Fruit fly (Drosophila melanogaster) whole organism, prepupa: ENCODE data around the gene insv.

Experiments
- Blimp-1 ChIP-seq: fragments of 200-800 bp; sonication (Bioruptor generic); optimal IDR thresholded peaks from 3 replicates; lab custom pipeline; 2017; ENCODE audit warnings: missing biosample characterization, missing genetic modification characterization, mild to moderate bottlenecking, moderate library complexity, missing genetic modification reagents
- CG10631 ChIP-seq: fragments of 200-800 bp; sonication (Bioruptor generic); optimal IDR thresholded peaks from 2 replicates; lab custom pipeline; 2016; ENCODE audit warnings: missing biosample characterization, missing genetic modification characterization
- CG11294 ChIP-seq: fragments of 200-800 bp; sonication (Bioruptor generic); IDR thresholded peaks from 2 replicates; pipeline ENCODE4 v1.3.6; 2022; ENCODE audit warnings: missing biosample characterization, missing genetic modification characterization
- CG11762 ChIP-seq: fragments of 200-800 bp; sonication (Bioruptor generic); optimal IDR thresholded peaks from 3 replicates; lab custom pipeline; 2016; ENCODE audit warnings: missing biosample characterization, missing genetic modification characterization; ENCODE audit not compliant: insufficient read depth
- CG15336 ChIP-seq: fragments of 200-800 bp; sonication (Bioruptor generic); IDR thresholded peaks from 2 replicates; pipeline ENCODE4 v1.3.6; 2022; ENCODE audit warnings: missing biosample characterization, missing genetic modification characterization
- CG16779 ChIP-seq: fragments of 200-800 bp; sonication (Bioruptor generic); optimal IDR thresholded peaks from 3 replicates; lab custom pipeline; 2017; ENCODE audit warnings: missing biosample characterization, mild to moderate bottlenecking, missing genetic modification characterization
- CG31627 ChIP-seq: fragments of 200-800 bp; sonication (Bioruptor generic); optimal IDR thresholded peaks from 3 replicates; lab custom pipeline; 2016; ENCODE audit warnings: missing biosample characterization, missing genetic modification characterization
- CG32006 ChIP-seq: fragments of 200-800 bp; sonication (Bioruptor generic); optimal IDR thresholded peaks from 3 replicates; lab custom pipeline; 2017; ENCODE audit warnings: missing biosample characterization, mild to moderate bottlenecking, missing genetic modification characterization
- CG34406 ChIP-seq: fragments of 200-800 bp; sonication (Bioruptor generic); optimal IDR thresholded peaks from 3 replicates; lab custom pipeline; 2016; ENCODE audit warnings: missing biosample characterization, missing genetic modification characterization
- CG6163 ChIP-seq: fragments of 200-800 bp; sonication (Bioruptor generic); IDR thresholded peaks from 3 replicates; pipeline ENCODE4 v1.3.6; 2022; ENCODE audit warnings: missing biosample characterization, missing genetic modification characterization
- CG6276 ChIP-seq: fragments of 200-800 bp; sonication (Bioruptor generic); optimal IDR thresholded peaks from 2 replicates; lab custom pipeline; 2017; ENCODE audit warnings: missing biosample characterization, mild to moderate bottlenecking, missing genetic modification characterization
- CG6792 ChIP-seq: fragments of 200-800 bp; sonication (Bioruptor generic); optimal IDR thresholded peaks from 3 replicates; lab custom pipeline; 2016; ENCODE audit warnings: missing biosample characterization, missing genetic modification characterization
- CG6808 ChIP-seq: fragments of 200-800 bp; sonication (Bioruptor generic); optimal IDR thresholded peaks from 3 replicates; lab custom pipeline; 2017; ENCODE audit warnings: missing biosample characterization, missing genetic modification characterization, mild to moderate bottlenecking, moderate library complexity, missing genetic modification reagents
- CG6854 ChIP-seq: fragments of 200-800 bp; sonication (Bioruptor generic); optimal IDR thresholded peaks from 2 replicates; lab custom pipeline; 2017; ENCODE audit warnings: missing biosample characterization, mild to moderate bottlenecking, missing genetic modification characterization
- CG7368 ChIP-seq: fragments of 200-800 bp; sonication (Bioruptor generic); optimal IDR thresholded peaks from 3 replicates; lab custom pipeline; 2016; ENCODE audit warnings: missing biosample characterization, missing genetic modification characterization
- CG8119 ChIP-seq: fragments of 200-800 bp; sonication (Bioruptor generic); IDR thresholded peaks from 3 replicates; pipeline ENCODE4 v1.3.6; 2022; ENCODE audit warnings: missing biosample characterization, missing genetic modification characterization
- CG8319 ChIP-seq: fragments of 200-800 bp; sonication (Bioruptor generic); optimal IDR thresholded peaks from 3 replicates; lab custom pipeline; 2016; ENCODE audit warnings: missing biosample characterization, missing genetic modification characterization
- CG8632 ChIP-seq: fragments of 200-800 bp; sonication (Bioruptor generic); optimal IDR thresholded peaks from 3 replicates; lab custom pipeline; 2016; ENCODE audit warnings: missing biosample characterization, missing genetic modification characterization
- Eip75B ChIP-seq: fragments of 200-800 bp; sonication (Bioruptor generic); optimal IDR thresholded peaks from 3 replicates; lab custom pipeline; 2016; ENCODE audit warnings: missing biosample characterization, missing genetic modification characterization
- Eip93F ChIP-seq: fragments of 200-800 bp; sonication (Bioruptor generic); optimal IDR thresholded peaks from 2 replicates; lab custom pipeline; 2016; ENCODE audit warnings: missing biosample characterization, mild to moderate bottlenecking, missing genetic modification characterization
- Ets21C ChIP-seq: fragments of 200-800 bp; sonication (Bioruptor generic); optimal IDR thresholded peaks from 3 replicates; lab custom pipeline; 2016; ENCODE audit warnings: missing biosample characterization, missing genetic modification characterization
- Ets96B ChIP-seq: fragments of 200-800 bp; optimal IDR thresholded peaks from 2 replicates; lab custom pipeline; 2019; ENCODE audit warnings: missing biosample characterization, mild to moderate bottlenecking, missing genetic modification characterization, moderate library complexity
- Gug ChIP-seq: fragments of 200-800 bp; sonication (Bioruptor generic); IDR thresholded peaks from 2 replicates; pipeline ENCODE4 v1.3.6; 2022; ENCODE audit warnings: missing biosample characterization, missing genetic modification characterization
- Hr39 ChIP-seq: fragments of 200-800 bp; sonication (Bioruptor generic); optimal IDR thresholded peaks from 2 replicates; lab custom pipeline; 2016; ENCODE audit warnings: missing biosample characterization, missing genetic modification characterization
- Hr4 ChIP-seq: fragments of 200-800 bp; sonication (Bioruptor generic); optimal IDR thresholded peaks from 3 replicates; lab custom pipeline; 2016; ENCODE audit warnings: missing biosample characterization, missing genetic modification characterization
- OdsH ChIP-seq: fragments of 200-800 bp; sonication (Bioruptor generic); optimal IDR thresholded peaks from 3 replicates; lab custom pipeline; 2016; ENCODE audit warnings: missing biosample characterization, missing genetic modification characterization
- Smox ChIP-seq: fragments of 200-800 bp; sonication (Bioruptor generic); optimal IDR thresholded peaks from 3 replicates; lab custom pipeline; 2016; ENCODE audit warnings: missing biosample characterization, missing genetic modification characterization
- Sox102F ChIP-seq: fragments of 200-800 bp; sonication (Bioruptor generic); optimal IDR thresholded peaks from 2 replicates; lab custom pipeline; 2016; ENCODE audit warnings: missing biosample characterization, mild to moderate bottlenecking, missing genetic modification characterization
- Sox14 ChIP-seq: fragments of 200-800 bp; sonication (Bioruptor generic); optimal IDR thresholded peaks from 3 replicates; lab custom pipeline; 2016; ENCODE audit warnings: missing biosample characterization, missing genetic modification characterization
- Sox15 ChIP-seq: fragments of 200-800 bp; sonication (Bioruptor generic); optimal IDR thresholded peaks from 3 replicates; lab custom pipeline; 2016; ENCODE audit warnings: missing biosample characterization, missing genetic modification characterization
- acj6 ChIP-seq: fragments of 200-800 bp; sonication (Bioruptor generic); optimal IDR thresholded peaks from 3 replicates; lab custom pipeline; 2016; ENCODE audit warnings: missing biosample characterization, missing genetic modification characterization
- dac ChIP-seq: fragments of 200-800 bp; sonication (Bioruptor generic); optimal IDR thresholded peaks from 2 replicates; lab custom pipeline; 2017; ENCODE audit warnings: missing biosample characterization, mild to moderate bottlenecking, missing genetic modification characterization
- eg ChIP-seq: fragments of 200-800 bp; sonication (Bioruptor generic); IDR thresholded peaks from 3 replicates; pipeline ENCODE4 v1.3.6; 2022; ENCODE audit warnings: missing biosample characterization, missing genetic modification characterization
- esn ChIP-seq: fragments of 200-800 bp; sonication (Bioruptor generic); optimal IDR thresholded peaks from 2 replicates; lab custom pipeline; 2016; ENCODE audit warnings: missing biosample characterization, mild to moderate bottlenecking, missing genetic modification characterization, moderate library complexity
- fd59A ChIP-seq: fragments of 200-800 bp; sonication (Bioruptor generic); optimal IDR thresholded peaks from 2 replicates; lab custom pipeline; 2017; ENCODE audit warnings: missing biosample characterization, mild to moderate bottlenecking, missing genetic modification characterization, missing genetic modification reagents
- fd85E ChIP-seq: fragments of 200-800 bp; sonication (Bioruptor generic); optimal IDR thresholded peaks from 3 replicates; lab custom pipeline; 2016; ENCODE audit warnings: missing biosample characterization, missing genetic modification characterization
- net ChIP-seq: fragments of 200-800 bp; sonication (Bioruptor generic); optimal IDR thresholded peaks from 3 replicates; lab custom pipeline; 2016; ENCODE audit warnings: missing biosample characterization, missing genetic modification characterization
- pdm3 ChIP-seq: fragments of 200-800 bp; sonication (Bioruptor generic); optimal IDR thresholded peaks from 3 replicates; lab custom pipeline; 2016; ENCODE audit warnings: missing biosample characterization, missing genetic modification characterization
- salr ChIP-seq, 2 experiments: fragments of 200-800 bp; sonication (Bioruptor generic); optimal IDR thresholded peaks; 3 replicates each; lab custom pipeline; 2016 to 2018; ENCODE audit warnings: missing biosample characterization in 2 of 2, missing genetic modification characterization in 2 of 2, mild to moderate bottlenecking in 1 of 2
- spab ChIP-seq: fragments of 200-800 bp; sonication (Bioruptor generic); optimal IDR thresholded peaks from 2 replicates; lab custom pipeline; 2017; ENCODE audit warnings: missing biosample characterization, mild to moderate bottlenecking, missing genetic modification characterization, missing genetic modification reagents
- ss ChIP-seq, 2 experiments: fragments of 200-800 bp; sonication (Bioruptor generic); optimal IDR thresholded peaks; 2 replicates in 1 of 2; 3 replicates in 1 of 2; lab custom pipeline; 2017 to 2018; ENCODE audit warnings: mild to moderate bottlenecking in 2 of 2, missing biosample characterization in 2 of 2, missing genetic modification characterization in 2 of 2, moderate library complexity in 1 of 2
- topi ChIP-seq: fragments of 200-800 bp; sonication (Bioruptor generic); optimal IDR thresholded peaks from 3 replicates; lab custom pipeline; 2016; ENCODE audit warnings: missing biosample characterization, missing genetic modification characterization

The insv gene

DNA sequence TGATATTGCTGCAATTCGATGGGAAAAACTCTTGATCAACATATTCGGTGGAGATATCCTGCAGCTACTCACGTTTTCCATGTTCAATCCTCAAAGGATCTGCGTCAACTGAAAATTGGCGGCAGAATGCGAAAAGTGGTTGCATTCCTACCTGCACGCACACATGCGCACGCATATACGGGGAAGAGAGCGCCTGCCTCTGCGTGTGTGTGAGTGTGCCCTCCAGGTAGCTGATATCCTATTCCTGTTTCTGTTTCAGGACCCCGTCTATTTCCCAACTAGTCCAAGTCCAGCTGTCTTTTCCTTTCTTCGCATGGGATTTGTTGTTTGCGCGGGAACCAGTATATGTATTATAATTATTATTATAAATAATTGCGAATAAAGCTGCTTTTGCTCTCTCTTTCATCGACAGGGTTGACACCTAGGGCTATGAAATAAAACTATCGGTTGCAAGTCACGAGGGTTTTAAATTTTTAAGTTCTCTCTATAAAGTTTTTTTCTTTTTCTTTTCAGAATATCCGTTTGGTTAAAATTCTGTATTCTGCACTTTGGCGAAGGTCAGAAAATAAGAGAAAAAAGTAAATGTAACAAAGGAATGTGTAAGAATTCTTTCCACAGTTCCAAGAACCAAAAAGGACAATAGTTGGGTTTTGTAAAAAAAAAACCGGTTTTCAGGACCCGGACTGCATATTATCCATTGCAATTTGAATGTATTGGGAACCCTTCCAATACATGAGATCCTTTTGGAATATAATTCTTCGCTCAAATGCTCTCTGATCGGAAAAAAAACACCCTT lies at the start of gene insv:
Gene insv, minus strand, starts transcription at position 433 of the 796 bp plus-strand sequence.
- TF ChIP-seq esn (GFP tag; lab: Kevin White, UChicago) (peak; percentile 20), Hr39 (GFP tag; lab: Kevin White, UChicago) (peak; percentile 17), Sox14 (GFP tag; lab: Kevin White, UChicago) (peak; percentile 4), net (GFP tag; lab: Kevin White, UChicago) (no peak), fd85E (GFP tag; lab: Kevin White, UChicago) (no peak)

DNA sequence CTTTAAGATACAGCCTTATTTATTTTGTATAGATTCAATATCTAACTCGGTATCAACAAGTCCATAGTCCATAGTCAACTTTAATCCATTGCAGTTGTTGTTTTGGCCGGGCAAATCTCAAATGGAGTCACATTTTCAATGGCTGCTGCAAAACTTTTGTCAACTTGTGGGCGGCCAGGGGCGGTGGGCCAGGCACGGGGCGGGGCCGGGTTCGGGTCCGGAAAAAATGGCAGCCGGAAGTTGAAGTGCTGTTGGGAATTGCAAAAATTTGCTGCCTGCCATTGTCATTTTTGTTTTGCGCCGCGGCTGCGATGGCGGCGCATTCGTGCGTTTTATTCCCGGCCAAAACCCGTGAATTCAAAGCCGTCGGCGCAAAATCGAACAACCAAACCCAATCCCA lies 47.1 kb upstream of the insv start:
- no peak for TF ChIP-seq CG11294

DNA sequence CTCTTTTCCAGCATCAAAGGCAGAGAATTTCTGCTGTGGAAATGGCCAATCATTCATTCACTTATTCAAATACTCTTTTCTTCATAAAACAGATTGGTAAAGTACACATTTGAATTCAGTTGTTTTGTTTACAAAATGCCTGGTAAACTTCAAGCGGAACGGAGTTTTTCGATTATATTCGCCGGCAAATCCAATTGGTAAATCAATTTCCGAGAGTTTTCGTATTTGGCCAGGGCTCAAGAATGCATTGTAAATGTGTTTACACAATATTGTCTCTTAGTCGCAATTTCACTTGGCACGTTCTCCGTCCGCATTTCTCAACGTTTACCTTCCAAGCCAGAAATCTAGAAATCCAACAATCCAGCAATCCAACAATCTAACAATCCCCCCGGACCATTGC lies 43.1 kb upstream of the insv start, which contains the start of gene CG43403:
Gene CG43403, plus strand, starts transcription at position 301 of the 400 bp plus-strand sequence.
- TF ChIP-seq CG6808 (GFP tag; lab: Kevin White, UChicago) (no peak), fd59A (GFP tag; lab: Kevin White, UChicago) (no peak), Eip93F (no peak)

DNA sequence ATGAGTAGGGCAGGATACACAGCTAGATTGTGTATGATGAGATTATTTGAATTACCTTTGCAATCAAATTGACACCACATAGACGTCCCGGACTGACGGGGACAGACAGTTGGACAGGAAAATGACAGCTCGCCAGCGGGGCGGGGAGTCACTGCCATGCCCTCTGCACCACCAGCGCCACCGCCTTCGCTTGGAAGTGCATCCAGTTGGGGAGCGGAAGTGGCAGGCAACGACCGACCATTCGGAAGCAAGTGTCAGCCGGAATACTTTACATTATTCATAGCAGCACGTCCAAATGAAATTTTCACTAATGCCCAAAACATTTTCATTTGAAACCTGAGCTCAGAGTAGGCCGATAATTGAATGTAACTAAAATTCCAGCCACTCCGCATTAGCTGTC lies 32.9 kb upstream of the insv start, which contains the start of gene CG15395:
Gene CG15395, plus strand, starts transcription at position 301 of the 400 bp plus-strand sequence.
- no peak for TF ChIP-seq CG6854 (GFP tag; lab: Kevin White, UChicago)
- TF ChIP-seq Smox (GFP tag; lab: Kevin White, UChicago): no peak
- TF ChIP-seq fd59A (GFP tag; lab: Kevin White, UChicago): no peak
- TF ChIP-seq Gug (GFP tag; lab: Robert Waterston, UW): no peak
- no peak for TF ChIP-seq ss (GFP tag; optimal IDR thresholded peaks at IDR 0.05; lab: Kevin White, UChicago)
- TF ChIP-seq eg (GFP tag; lab: Robert Waterston, UW): no peak
- TF ChIP-seq Ets96B (tag; lab: Kevin White, UChicago): no peak
- no peak for TF ChIP-seq pdm3 (GFP tag; lab: Kevin White, UChicago)
- TF ChIP-seq CG8119 (GFP tag; lab: Robert Waterston, UW): no peak
- TF ChIP-seq Blimp-1: no peak
- no peak for TF ChIP-seq CG6792 (GFP tag; lab: Kevin White, UChicago)
- no peak for TF ChIP-seq Eip93F
- no peak for TF ChIP-seq Sox15 (GFP tag; lab: Kevin White, UChicago)
- TF ChIP-seq CG10631 (GFP tag; lab: Kevin White, UChicago): no peak
- no peak for TF ChIP-seq dac (GFP tag; lab: Kevin White, UChicago)
- TF ChIP-seq CG34406: no peak
- TF ChIP-seq CG16779 (tag; lab: Kevin White, UChicago): no peak

DNA sequence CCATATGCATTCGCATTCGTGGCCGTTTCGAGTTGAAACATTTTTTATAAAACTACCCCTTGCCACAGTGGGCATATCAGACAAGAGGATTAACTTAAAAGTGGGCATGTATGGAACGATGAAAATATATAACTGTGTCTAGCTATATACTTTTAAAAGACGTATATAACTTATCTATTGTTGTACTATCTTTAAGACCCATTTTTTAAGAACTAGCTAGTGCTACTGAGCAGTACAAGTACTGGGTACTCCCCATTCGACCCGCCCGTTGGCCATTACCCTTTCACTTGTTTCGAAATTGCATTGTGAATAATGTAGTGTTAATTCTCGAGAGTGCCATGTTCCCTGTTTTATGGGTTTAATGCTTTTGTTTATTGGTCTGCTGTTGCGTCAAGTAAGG lies 29.9 kb upstream of the insv start:
- peak; percentile 18 for TF ChIP-seq CG31627
- TF ChIP-seq ss (GFP tag; optimal IDR thresholded peaks at IDR 0.05; lab: Kevin White, UChicago): no peak
- TF ChIP-seq spab (GFP tag; lab: Kevin White, UChicago): no peak
- TF ChIP-seq topi (GFP tag; lab: Kevin White, UChicago): no peak
- TF ChIP-seq net (GFP tag; lab: Kevin White, UChicago): no peak
- TF ChIP-seq CG6163 (GFP tag; lab: Robert Waterston, UW): no peak
- peak; percentile 9 for TF ChIP-seq Sox102F (GFP tag; lab: Kevin White, UChicago)
- TF ChIP-seq CG34406: no peak
- TF ChIP-seq fd85E (GFP tag; lab: Kevin White, UChicago): no peak
- no peak for TF ChIP-seq Eip93F
- TF ChIP-seq CG7368 (GFP tag; lab: Kevin White, UChicago): no peak
- TF ChIP-seq CG6808 (GFP tag; lab: Kevin White, UChicago): no peak
- TF ChIP-seq CG15336 (GFP tag; lab: Robert Waterston, UW): no peak
- TF ChIP-seq acj6 (GFP tag; lab: Kevin White, UChicago): peak; percentile 12
- peak; percentile 3 for TF ChIP-seq Ets21C (GFP tag; lab: Kevin White, UChicago)
- TF ChIP-seq CG11762: no peak
- no peak for TF ChIP-seq CG8632
- no peak for TF ChIP-seq CG16779 (tag; lab: Kevin White, UChicago)
- TF ChIP-seq OdsH: peak; percentile 13
- no peak for TF ChIP-seq CG8319 (GFP tag; lab: Kevin White, UChicago)
- TF ChIP-seq CG32006 (GFP tag; lab: Kevin White, UChicago): no peak
- TF ChIP-seq CG8119 (GFP tag; lab: Robert Waterston, UW): no peak
- TF ChIP-seq Hr4 (GFP tag; lab: Kevin White, UChicago): no peak
- TF ChIP-seq Eip75B (GFP tag; lab: Kevin White, UChicago): no peak
- no peak for TF ChIP-seq CG6276 (GFP tag; lab: Kevin White, UChicago)
- no peak for TF ChIP-seq salr (GFP tag; optimal IDR thresholded peaks at IDR 0.05; lab: Kevin White, UChicago)
